Worm (Caenorhabditis elegans) whole organism, L1 larva: Measurements from ENCODE around the gene delm-1.
A peak's percentile ranks its signal among the peaks of the same experiment; 100 is the strongest.

Source experiments
- C16A3.4 ChIP-seq: fragments of 150-350 bp; optimal IDR thresholded peaks from 2 replicates; lab custom pipeline; 2014; ENCODE audit warnings: missing biosample characterization, missing genetic modification characterization
- C34B4.2 ChIP-seq: sonication (generic microtip); optimal IDR thresholded peaks from 2 replicates; lab custom pipeline; 2017; ENCODE audit warnings: mild to moderate bottlenecking, missing genetic modification characterization, missing compliant biosample characterization
- F16B12.6 ChIP-seq: fragments of 150-350 bp; optimal IDR thresholded peaks from 2 replicates; lab custom pipeline; 2014; ENCODE audit warnings: missing biosample characterization, missing genetic modification characterization
- aha-1 ChIP-seq: fragments of 150-350 bp; optimal IDR thresholded peaks from 2 replicates; lab custom pipeline; 2014; ENCODE audit warnings: missing biosample characterization, missing genetic modification characterization
- ama-1 ChIP-seq: fragments of 150-350 bp; optimal IDR thresholded peaks from 2 replicates; lab custom pipeline; 2014
- blmp-1 ChIP-seq: fragments of 150-350 bp; optimal IDR thresholded peaks from 2 replicates; lab custom pipeline; 2014; ENCODE audit warnings: missing biosample characterization, missing genetic modification characterization
- ceh-63 ChIP-seq: fragments of 200-800 bp; sonication (Bioruptor generic); optimal IDR thresholded peaks from 2 replicates; lab custom pipeline; 2018; ENCODE audit warnings: mild to moderate bottlenecking, missing genetic modification characterization, missing compliant biosample characterization
- ceh-8 ChIP-seq: fragments of 200-800 bp; sonication (Bioruptor generic); optimal IDR thresholded peaks from 2 replicates; lab custom pipeline; 2018; ENCODE audit warnings: mild to moderate bottlenecking, missing genetic modification characterization, moderate library complexity, missing compliant biosample characterization
- ceh-88 ChIP-seq: fragments of 200-800 bp; sonication (Bioruptor generic); IDR thresholded peaks from 2 replicates; pipeline ENCODE4 v1.3.6; 2022; ENCODE audit warnings: missing genetic modification characterization, missing compliant biosample characterization
- ces-1 ChIP-seq: fragments of 150-350 bp; optimal IDR thresholded peaks from 2 replicates; lab custom pipeline; 2014; ENCODE audit warnings: missing biosample characterization, missing genetic modification reagents, missing genetic modification characterization
- dpl-1 ChIP-seq, 3 experiments: fragments of 150-350 bp in 2 of 3; sonication (generic microtip) in 1 of 3; optimal IDR thresholded peaks; 2 replicates each; lab custom pipeline; 2014 to 2017; ENCODE audit warnings: missing biosample characterization in 3 of 3, missing genetic modification characterization in 3 of 3, missing genetic modification reagents in 3 of 3
- dsc-1 ChIP-seq: sonication (generic microtip); optimal IDR thresholded peaks from 2 replicates; lab custom pipeline; 2016; ENCODE audit warnings: mild to moderate bottlenecking, missing genetic modification characterization, missing compliant biosample characterization
- efl-1 ChIP-seq, 4 experiments: fragments of 150-350 bp; optimal IDR thresholded peaks in 3 of 4; peaks in 1 of 4; 1 replicate in 1 of 4; 2 replicates in 3 of 4; lab custom pipeline; 2014; ENCODE audit warnings: missing biosample characterization in 2 of 4, missing genetic modification characterization in 2 of 4, missing genetic modification reagents in 2 of 4
- egl-13 ChIP-seq: sonication (generic microtip); optimal IDR thresholded peaks from 2 replicates; lab custom pipeline; 2016; ENCODE audit warnings: missing genotype, missing genetic modification reagents, missing genetic modification characterization, missing compliant biosample characterization
- elt-2 ChIP-seq: sonication (generic microtip); optimal IDR thresholded peaks from 2 replicates; lab custom pipeline; 2016; ENCODE audit warnings: missing genetic modification characterization, mild to moderate bottlenecking, inconsistent platforms, missing compliant biosample characterization, missing genetic modification reagents
- elt-3 ChIP-seq, 6 experiments: fragments of 150-350 bp in 1 of 6; sonication (generic microtip); optimal IDR thresholded peaks; 2 replicates each; lab custom pipeline; 2017 to 2018; ENCODE audit warnings: missing biosample characterization in 6 of 6, missing genetic modification characterization in 6 of 6, inconsistent platforms in 1 of 6
- fkh-4 ChIP-seq: sonication (generic microtip); optimal IDR thresholded peaks from 2 replicates; lab custom pipeline; 2016; ENCODE audit warnings: missing compliant biosample characterization, missing genetic modification characterization, borderline replicate concordance
- fkh-8 ChIP-seq: sonication (generic microtip); optimal IDR thresholded peaks from 2 replicates; lab custom pipeline; 2016; ENCODE audit warnings: mild to moderate bottlenecking, missing genetic modification characterization, missing compliant biosample characterization
- grh-1 ChIP-seq: fragments of 200-800 bp; sonication (Bioruptor generic); IDR thresholded peaks from 2 replicates; pipeline ENCODE4 v1.3.6; 2022; ENCODE audit warnings: missing genetic modification reagents, missing genetic modification characterization, missing compliant biosample characterization
- hlh-17 ChIP-seq: fragments of 200-800 bp; sonication (Bioruptor generic); optimal IDR thresholded peaks from 2 replicates; lab custom pipeline; 2018; ENCODE audit warnings: missing genetic modification characterization, mild to moderate bottlenecking, missing compliant biosample characterization, moderate library complexity, borderline replicate concordance
- hlh-4 ChIP-seq: sonication (generic microtip); optimal IDR thresholded peaks from 2 replicates; lab custom pipeline; 2016; ENCODE audit warnings: mild to moderate bottlenecking, missing genetic modification characterization, missing compliant biosample characterization
- isw-1 ChIP-seq: fragments of 200-800 bp; sonication (Bioruptor generic); IDR thresholded peaks from 2 replicates; pipeline ENCODE4 v1.3.6; 2022; ENCODE audit warnings: missing genetic modification characterization, missing compliant biosample characterization
- lin-13 ChIP-seq: fragments of 150-350 bp; optimal IDR thresholded peaks from 2 replicates; lab custom pipeline; 2014; ENCODE audit warnings: missing biosample characterization, missing genetic modification reagents, missing genetic modification characterization
- lin-14 ChIP-seq: fragments of 200-800 bp; sonication (Bioruptor generic); optimal IDR thresholded peaks from 2 replicates; lab custom pipeline; 2018; ENCODE audit warnings: mild to moderate bottlenecking, missing genetic modification characterization, moderate library complexity, missing compliant biosample characterization
- lin-35 ChIP-seq, 2 experiments: fragments of 150-350 bp; optimal IDR thresholded peaks; 2 replicates each; lab custom pipeline; 2014; ENCODE audit warnings: missing biosample characterization in 2 of 2, missing genetic modification characterization in 2 of 2, missing genetic modification reagents in 2 of 2
- lin-39 ChIP-seq: fragments of 150-350 bp; optimal IDR thresholded peaks from 2 replicates; lab custom pipeline; 2014; ENCODE audit warnings: missing biosample characterization, missing genetic modification reagents, missing genetic modification characterization
- lir-3 ChIP-seq: sonication (generic microtip); optimal IDR thresholded peaks from 2 replicates; lab custom pipeline; 2016; ENCODE audit warnings: mild to moderate bottlenecking, missing genetic modification characterization, moderate library complexity, missing compliant biosample characterization; ENCODE audit not compliant: poor library complexity
- lsy-2 ChIP-seq, 2 experiments: fragments of 150-350 bp; optimal IDR thresholded peaks; 2 replicates each; lab custom pipeline; 2014; ENCODE audit warnings: missing biosample characterization in 2 of 2, missing genetic modification characterization in 2 of 2
- mdl-1 ChIP-seq, 2 experiments: fragments of 150-350 bp; optimal IDR thresholded peaks; 2 replicates each; lab custom pipeline; 2014 to 2017; ENCODE audit warnings: missing biosample characterization in 2 of 2, missing genetic modification characterization in 2 of 2, inconsistent platforms in 1 of 2
- mef-2 ChIP-seq: fragments of 150-350 bp; optimal IDR thresholded peaks from 2 replicates; lab custom pipeline; 2014; ENCODE audit warnings: missing biosample characterization, missing genetic modification characterization
- nhr-11 ChIP-seq: fragments of 150-350 bp; optimal IDR thresholded peaks from 2 replicates; lab custom pipeline; 2014; ENCODE audit warnings: missing biosample characterization, missing genetic modification characterization
- nhr-237 ChIP-seq: fragments of 150-350 bp; optimal IDR thresholded peaks from 2 replicates; lab custom pipeline; 2014; ENCODE audit warnings: missing biosample characterization, missing genetic modification characterization
- nhr-28 ChIP-seq: fragments of 150-350 bp; optimal IDR thresholded peaks from 2 replicates; lab custom pipeline; 2014; ENCODE audit warnings: missing biosample characterization, missing genetic modification characterization
- nhr-71 ChIP-seq: sonication (generic microtip); optimal IDR thresholded peaks from 2 replicates; lab custom pipeline; 2016; ENCODE audit warnings: mild to moderate bottlenecking, missing genetic modification characterization, moderate library complexity, missing compliant biosample characterization
- nhr-77 ChIP-seq: fragments of 150-350 bp; optimal IDR thresholded peaks from 2 replicates; lab custom pipeline; 2014; ENCODE audit warnings: missing biosample characterization, missing genetic modification characterization
- nhr-84 ChIP-seq: sonication (generic microtip); optimal IDR thresholded peaks from 2 replicates; lab custom pipeline; 2017; ENCODE audit warnings: missing biosample characterization, missing genetic modification characterization
- nhr-85 ChIP-seq: sonication (generic microtip); peaks from one replicate; lab custom pipeline; 2016; ENCODE audit warnings: missing genetic modification characterization, inconsistent platforms, missing compliant biosample characterization
- pag-3 ChIP-seq: sonication (generic microtip); optimal IDR thresholded peaks from 2 replicates; lab custom pipeline; 2017; ENCODE audit warnings: missing genetic modification characterization, mild to moderate bottlenecking, missing compliant biosample characterization, antibody characterized with exemption, borderline replicate concordance; ENCODE audit not compliant: insufficient read depth
- pax-3 ChIP-seq: fragments of 200-800 bp; sonication (Bioruptor generic); optimal IDR thresholded peaks from 2 replicates; lab custom pipeline; 2018; ENCODE audit warnings: mild to moderate bottlenecking, missing genetic modification characterization, moderate library complexity, missing compliant biosample characterization
- pqm-1 ChIP-seq: sonication (generic microtip); optimal IDR thresholded peaks from 3 replicates; lab custom pipeline; 2017; ENCODE audit warnings: missing biosample characterization, missing genetic modification characterization
- rnt-1 ChIP-seq: sonication (generic microtip); optimal IDR thresholded peaks from 2 replicates; lab custom pipeline; 2016; ENCODE audit warnings: mild to moderate bottlenecking, missing genetic modification characterization, moderate library complexity, missing compliant biosample characterization
- snpc-4 ChIP-seq: fragments of 150-350 bp; optimal IDR thresholded peaks from 2 replicates; lab custom pipeline; 2014; ENCODE audit warnings: missing biosample characterization, missing genetic modification characterization
- snu-23 ChIP-seq: sonication (generic microtip); optimal IDR thresholded peaks from 2 replicates; lab custom pipeline; 2016; ENCODE audit warnings: missing genetic modification characterization, missing compliant biosample characterization
- sox-4 ChIP-seq: sonication (generic microtip); optimal IDR thresholded peaks from 2 replicates; lab custom pipeline; 2016; ENCODE audit warnings: missing genetic modification characterization, missing compliant biosample characterization
- sptf-1 ChIP-seq: fragments of 150-350 bp; optimal IDR thresholded peaks from 2 replicates; lab custom pipeline; 2014; ENCODE audit warnings: missing biosample characterization, missing genetic modification characterization
- sup-37 ChIP-seq: fragments of 200-800 bp; sonication (Bioruptor generic); optimal IDR thresholded peaks from 2 replicates; lab custom pipeline; 2018; ENCODE audit warnings: mild to moderate bottlenecking, missing genetic modification characterization, missing compliant biosample characterization
- tlp-1 ChIP-seq: fragments of 150-350 bp; optimal IDR thresholded peaks from 2 replicates; lab custom pipeline; 2014; ENCODE audit warnings: missing biosample characterization, missing genetic modification characterization
- unc-98 ChIP-seq: fragments of 200-800 bp; sonication (Bioruptor generic); IDR thresholded peaks from 2 replicates; pipeline ENCODE4 v1.3.6; 2022; ENCODE audit warnings: missing genetic modification characterization, missing compliant biosample characterization
- vab-15 ChIP-seq: sonication (generic microtip); optimal IDR thresholded peaks from 2 replicates; lab custom pipeline; 2017; ENCODE audit warnings: missing genotype, mild to moderate bottlenecking, missing genetic modification characterization, missing compliant biosample characterization
- ztf-4 ChIP-seq: fragments of 150-350 bp; optimal IDR thresholded peaks from 2 replicates; lab custom pipeline; 2014; ENCODE audit warnings: missing biosample characterization, missing genetic modification characterization

The delm-1 gene

ce11 chrIV:9130605-9131004 lies 4.7 kb downstream of the delm-1 start:
- TF ChIP-seq sup-37 (GFP tag; lab: Kevin White, UChicago), result no peak
- TF ChIP-seq rnt-1, result no peak
- TF ChIP-seq efl-1 (optimal IDR thresholded peaks at IDR 0.05; lab: Kevin White, UChicago), result no peak
- peak in 1 of 2 experiments; percentile 69 for TF ChIP-seq efl-1 (GFP tag; optimal IDR thresholded peaks at IDR 0.05 in 1 of 2; lab: Kevin White, UChicago)
- no peak for TF ChIP-seq fkh-8 (tag; lab: Kevin White, UChicago)
- TF ChIP-seq hlh-4 (tag; lab: Kevin White, UChicago), result no peak
- TF ChIP-seq ztf-4, result no peak
- TF ChIP-seq snpc-4 (tag; lab: Kevin White, UChicago), result peak; percentile 8
- no peak for TF ChIP-seq mef-2 (tag; lab: Kevin White, UChicago)
- TF ChIP-seq egl-13 (tag; lab: Kevin White, UChicago), result no peak
- no peak for TF ChIP-seq lin-39 (tag; lab: Kevin White, UChicago)
- TF ChIP-seq nhr-85, result peak; percentile 56
- no peak for TF ChIP-seq elt-2 (tag; lab: Kevin White, UChicago)
- TF ChIP-seq C34B4.2 (tag; lab: Kevin White, UChicago), result no peak
- no peak for TF ChIP-seq lin-35 (GFP tag; optimal IDR thresholded peaks at IDR 0.05; lab: Kevin White, UChicago)

- no peak for TF ChIP-seq snpc-4 (tag; lab: Kevin White, UChicago)
- TF ChIP-seq elt-2 (tag; lab: Kevin White, UChicago), result no peak
- TF ChIP-seq ceh-8, result no peak
- TF ChIP-seq pqm-1 (tag; lab: Kevin White, UChicago), result no peak
- TF ChIP-seq hlh-17 (GFP tag; lab: Kevin White, UChicago), result no peak
- peak; percentile 75 for TF ChIP-seq blmp-1 (tag; lab: Kevin White, UChicago)
- TF ChIP-seq vab-15 (tag; lab: Kevin White, UChicago), result no peak
- TF ChIP-seq nhr-71 (tag; lab: Kevin White, UChicago), result peak; percentile 77
- no peak for TF ChIP-seq nhr-84 (tag; lab: Kevin White, UChicago)
- TF ChIP-seq lin-14 (GFP tag; lab: Kevin White, UChicago), result peak; percentile 94
- no peak for TF ChIP-seq sox-4 (tag; lab: Kevin White, UChicago)
- no peak for TF ChIP-seq ces-1 (GFP tag; lab: Kevin White, UChicago)
- TF ChIP-seq lin-39 (tag; lab: Kevin White, UChicago), result no peak
- TF ChIP-seq nhr-237 (tag; lab: Kevin White, UChicago), result peak; percentile 5
- TF ChIP-seq lir-3, result no peak
- no peak for TF ChIP-seq isw-1 (GFP tag; lab: Robert Waterston, UW)
- peak in 3 of 6 experiments; percentile 14 to 21 (median 19) for TF ChIP-seq elt-3 (tag; optimal IDR thresholded peaks at IDR 0.05; lab: Kevin White, UChicago)
- TF ChIP-seq nhr-85, result peak; percentile 88
- no peak for TF ChIP-seq fkh-4 (tag; lab: Kevin White, UChicago)
- TF ChIP-seq pax-3 (tag; lab: Kevin White, UChicago), result no peak
- TF ChIP-seq F16B12.6 (tag; lab: Kevin White, UChicago), result no peak
- TF ChIP-seq lin-13 (GFP tag; lab: Kevin White, UChicago), result peak; percentile 58
- no peak for TF ChIP-seq unc-98 (GFP tag; lab: Robert Waterston, UW)
- TF ChIP-seq ceh-63 (GFP tag; lab: Kevin White, UChicago), result no peak
- no peak for TF ChIP-seq ceh-88 (GFP tag; lab: Robert Waterston, UW)
- no peak for TF ChIP-seq sptf-1 (tag; lab: Kevin White, UChicago)
- peak; percentile 51 for TF ChIP-seq C16A3.4 (tag; lab: Kevin White, UChicago)
- peak; percentile 27 for TF ChIP-seq nhr-77
- no peak for TF ChIP-seq pag-3 (tag; lab: Kevin White, UChicago)
- TF ChIP-seq dpl-1 (GFP tag; optimal IDR thresholded peaks at IDR 0.05; lab: Kevin White, UChicago), result no peak
- no peak for TF ChIP-seq ama-1 (lab: Kevin White, UChicago)
- no peak for TF ChIP-seq nhr-28 (tag; lab: Kevin White, UChicago)
- 0 out of 2 replicates have a peak, but pooled peaks have one; percentile 37 for TF ChIP-seq grh-1 (GFP tag; lab: Robert Waterston, UW)
- peak in 1 of 2 experiments; percentile 74 for TF ChIP-seq mdl-1 (tag; optimal IDR thresholded peaks at IDR 0.05; lab: Kevin White, UChicago)
- TF ChIP-seq ztf-4, result no peak
- no peak for TF ChIP-seq egl-13 (tag; lab: Kevin White, UChicago)
- peak; percentile 66 for TF ChIP-seq snu-23 (GFP tag; lab: Kevin White, UChicago)
- TF ChIP-seq lin-35 (GFP tag; optimal IDR thresholded peaks at IDR 0.05; lab: Kevin White, UChicago), result peak; percentile 33 to 48
- no peak for TF ChIP-seq nhr-11 (tag; lab: Kevin White, UChicago)
- TF ChIP-seq lsy-2 (tag; optimal IDR thresholded peaks at IDR 0.05; lab: Kevin White, UChicago), result peak; percentile 27 to 64
- TF ChIP-seq aha-1 (tag; lab: Kevin White, UChicago), result no peak
- TF ChIP-seq dsc-1 (tag; lab: Kevin White, UChicago), result no peak
- TF ChIP-seq tlp-1 (tag; lab: Kevin White, UChicago), result no peak
Measured at ce11 chrIV:9121545-9121944, 13.7 kb downstream of the delm-1 start.
